Worm (Caenorhabditis elegans) whole organism, L4 larva: ENCODE measurements around the gene Y111B2A.1.
A peak's percentile ranks its signal among the peaks of the same experiment; 100 is the strongest.

Experiments used
- Y48G9A.11 ChIP-seq: fragments of 200-800 bp; sonication (Bioruptor generic); IDR thresholded peaks from 2 replicates; pipeline ENCODE4 v1.3.6; 2022; ENCODE audit warnings: missing genetic modification reagents, missing genetic modification characterization, missing compliant biosample characterization
- ceh-82 ChIP-seq: sonication (generic microtip); optimal IDR thresholded peaks from 2 replicates; lab custom pipeline; 2017; ENCODE audit warnings: missing biosample characterization, missing genetic modification characterization
- hlh-11 ChIP-seq: fragments of 200-800 bp; sonication (Bioruptor generic); optimal IDR thresholded peaks from 2 replicates; lab custom pipeline; 2018; ENCODE audit warnings: mild to moderate bottlenecking, missing genetic modification characterization, missing compliant biosample characterization
- lin-39 ChIP-seq: fragments of 150-350 bp; optimal IDR thresholded peaks from 2 replicates; lab custom pipeline; 2014; ENCODE audit warnings: missing biosample characterization, missing genetic modification reagents, missing genetic modification characterization
- mxl-3 ChIP-seq: fragments of 200-800 bp; sonication (Bioruptor generic); optimal IDR thresholded peaks from 2 replicates; lab custom pipeline; 2018; ENCODE audit warnings: mild to moderate bottlenecking, missing genetic modification characterization, missing compliant biosample characterization
- nhr-237 ChIP-seq: sonication (generic microtip); optimal IDR thresholded peaks from 2 replicates; lab custom pipeline; 2017; ENCODE audit warnings: missing biosample characterization, missing genetic modification characterization
- nhr-48 ChIP-seq: sonication (generic microtip); optimal IDR thresholded peaks from 2 replicates; lab custom pipeline; 2016; ENCODE audit warnings: mild to moderate bottlenecking, missing genetic modification characterization, missing compliant biosample characterization
- nhr-6 ChIP-seq: fragments of 150-350 bp; optimal IDR thresholded peaks from 2 replicates; lab custom pipeline; 2014; ENCODE audit warnings: missing biosample characterization, missing genetic modification characterization
- rbr-2 ChIP-seq: sonication (generic microtip); optimal IDR thresholded peaks from 2 replicates; lab custom pipeline; 2016; ENCODE audit warnings: missing genotype, missing genetic modification characterization, missing compliant biosample characterization
- spr-1 ChIP-seq: sonication (generic microtip); optimal IDR thresholded peaks from 2 replicates; lab custom pipeline; 2016; ENCODE audit warnings: mild to moderate bottlenecking, missing genetic modification characterization, missing compliant biosample characterization

ce11 chrIII:12445223-12445622 is 50.2 kb downstream of the Y111B2A.1 start:
- TF ChIP-seq hlh-11 (tag; lab: Kevin White, UChicago) (peak; percentile 48), nhr-48 (tag; lab: Kevin White, UChicago) (no peak), nhr-237 (tag; lab: Kevin White, UChicago) (no peak), mxl-3 (GFP tag; lab: Kevin White, UChicago) (peak; percentile 10), rbr-2 (no peak), ceh-82 (tag; lab: Kevin White, UChicago) (no peak), nhr-6 (tag; lab: Kevin White, UChicago) (no peak), lin-39 (tag; lab: Kevin White, UChicago) (no peak), Y48G9A.11 (GFP tag; lab: Robert Waterston, UW) (no peak), spr-1 (tag; lab: Kevin White, UChicago) (no peak)
